Worm (Caenorhabditis elegans) whole organism, L3 larva: Measurements from ENCODE around the gene nspe-6.

Experiments
- R02D3.7 ChIP-seq: fragments of 150-350 bp; optimal IDR thresholded peaks from 2 replicates; lab custom pipeline; 2014; ENCODE audit warnings: missing biosample characterization, missing genetic modification characterization
- ceh-28 ChIP-seq: fragments of 150-350 bp; optimal IDR thresholded peaks from 2 replicates; lab custom pipeline; 2014; ENCODE audit warnings: missing biosample characterization, missing genetic modification reagents, missing genetic modification characterization
- egl-27 ChIP-seq: sonication (generic microtip); optimal IDR thresholded peaks from 4 replicates; lab custom pipeline; 2017; ENCODE audit warnings: missing biosample characterization, missing genetic modification reagents, missing genetic modification characterization

- TF ChIP-seq R02D3.7 (tag; lab: Kevin White, UChicago) (no peak), ceh-28 (tag; lab: Kevin White, UChicago) (no peak), egl-27 (no peak)
Observed at ce11 chrII:12612218-12612617, 3.8 kb downstream of the nspe-6 start, which contains the start of gene nspe-4.
